Fruit fly (Drosophila melanogaster) whole organism, adult: Measurements from ENCODE around the gene CG31678.

ENCODE experiments used
- CG11617 ChIP-seq: fragments of 200-800 bp; sonication (Bioruptor generic); optimal IDR thresholded peaks from 2 replicates; lab custom pipeline; 2017; ENCODE audit warnings: mild to moderate bottlenecking, missing biosample characterization, missing genetic modification reagents, missing genetic modification characterization
- CG12768 ChIP-seq: fragments of 200-800 bp; sonication (Bioruptor generic); optimal IDR thresholded peaks from 2 replicates; lab custom pipeline; 2017; ENCODE audit warnings: missing biosample characterization, missing genetic modification characterization, mild to moderate bottlenecking, moderate library complexity, missing genetic modification reagents
- CG14711 ChIP-seq: fragments of 200-800 bp; sonication (Bioruptor generic); optimal IDR thresholded peaks from 2 replicates; lab custom pipeline; 2018; ENCODE audit warnings: missing biosample characterization, mild to moderate bottlenecking, missing genetic modification characterization, moderate library complexity
- CG1620 ChIP-seq: fragments of 200-800 bp; sonication (Bioruptor generic); optimal IDR thresholded peaks from 2 replicates; lab custom pipeline; 2016; ENCODE audit warnings: missing biosample characterization, missing genetic modification characterization
- CG33017 ChIP-seq: fragments of 200-800 bp; sonication (Bioruptor generic); optimal IDR thresholded peaks from 2 replicates; lab custom pipeline; 2018; ENCODE audit warnings: missing biosample characterization, mild to moderate bottlenecking, missing genetic modification characterization, moderate library complexity
- CG5204 ChIP-seq: fragments of 200-800 bp; sonication (Bioruptor generic); optimal IDR thresholded peaks from 2 replicates; lab custom pipeline; 2016; ENCODE audit warnings: missing biosample characterization, missing genetic modification characterization
- CG7045 ChIP-seq: fragments of 200-800 bp; sonication (Bioruptor generic); optimal IDR thresholded peaks from 2 replicates; lab custom pipeline; 2017; ENCODE audit warnings: missing biosample characterization, mild to moderate bottlenecking, missing genetic modification characterization
- CG7101 ChIP-seq: fragments of 200-800 bp; sonication (Bioruptor generic); optimal IDR thresholded peaks from 2 replicates; lab custom pipeline; 2018; ENCODE audit warnings: missing biosample characterization, mild to moderate bottlenecking, missing genetic modification characterization, moderate library complexity
- Clk ChIP-seq: fragments of 200-800 bp; sonication (Bioruptor generic); optimal IDR thresholded peaks from 2 replicates; lab custom pipeline; 2017; ENCODE audit warnings: missing biosample characterization, missing genetic modification characterization
- Crg-1 ChIP-seq: fragments of 200-800 bp; sonication (Bioruptor generic); optimal IDR thresholded peaks from 2 replicates; lab custom pipeline; 2016; ENCODE audit warnings: missing biosample characterization, missing genetic modification characterization
- Hr96 ChIP-seq: fragments of 200-800 bp; sonication (Bioruptor generic); optimal IDR thresholded peaks from 2 replicates; lab custom pipeline; 2016; ENCODE audit warnings: missing biosample characterization, missing genetic modification characterization
- Mnt ChIP-seq: fragments of 200-800 bp; sonication (Bioruptor generic); optimal IDR thresholded peaks from 2 replicates; lab custom pipeline; 2016; ENCODE audit warnings: missing biosample characterization, mild to moderate bottlenecking, missing genetic modification characterization
- bab1 ChIP-seq: fragments of 200-800 bp; sonication (Bioruptor generic); optimal IDR thresholded peaks from 3 replicates; lab custom pipeline; 2019; ENCODE audit warnings: missing biosample characterization, mild to moderate bottlenecking, missing genetic modification characterization, moderate library complexity
- cic ChIP-seq: fragments of 200-800 bp; sonication (Bioruptor generic); optimal IDR thresholded peaks from 2 replicates; lab custom pipeline; 2017; ENCODE audit warnings: missing biosample characterization, mild to moderate bottlenecking, missing genetic modification characterization, moderate library complexity
- cnc ChIP-seq, 2 experiments: fragments of >200 bp; optimal IDR thresholded peaks; 2 replicates each; lab custom pipeline; 2017
- kay ChIP-seq: fragments of 200-800 bp; sonication (Bioruptor generic); peaks from one replicate; lab custom pipeline; 2016; ENCODE audit warnings: missing biosample characterization, missing genetic modification characterization, borderline replicate concordance
- ovo ChIP-seq: fragments of 200-800 bp; sonication (Bioruptor generic); optimal IDR thresholded peaks from 2 replicates; lab custom pipeline; 2016; ENCODE audit warnings: missing biosample characterization, missing genetic modification characterization
- pad ChIP-seq: fragments of 200-800 bp; sonication (Bioruptor generic); optimal IDR thresholded peaks from 3 replicates; lab custom pipeline; 2017; ENCODE audit warnings: missing biosample characterization, missing genetic modification characterization, mild to moderate bottlenecking, moderate library complexity, missing genetic modification reagents
- tj ChIP-seq: fragments of 200-800 bp; sonication (Bioruptor generic); optimal IDR thresholded peaks from 3 replicates; lab custom pipeline; 2017; ENCODE audit warnings: missing biosample characterization, mild to moderate bottlenecking, missing genetic modification characterization, moderate library complexity
- toe ChIP-seq: fragments of 200-800 bp; sonication (Bioruptor generic); optimal IDR thresholded peaks from 2 replicates; lab custom pipeline; 2016; ENCODE audit warnings: missing biosample characterization, missing genetic modification characterization

Gene CG31678

DNA sequence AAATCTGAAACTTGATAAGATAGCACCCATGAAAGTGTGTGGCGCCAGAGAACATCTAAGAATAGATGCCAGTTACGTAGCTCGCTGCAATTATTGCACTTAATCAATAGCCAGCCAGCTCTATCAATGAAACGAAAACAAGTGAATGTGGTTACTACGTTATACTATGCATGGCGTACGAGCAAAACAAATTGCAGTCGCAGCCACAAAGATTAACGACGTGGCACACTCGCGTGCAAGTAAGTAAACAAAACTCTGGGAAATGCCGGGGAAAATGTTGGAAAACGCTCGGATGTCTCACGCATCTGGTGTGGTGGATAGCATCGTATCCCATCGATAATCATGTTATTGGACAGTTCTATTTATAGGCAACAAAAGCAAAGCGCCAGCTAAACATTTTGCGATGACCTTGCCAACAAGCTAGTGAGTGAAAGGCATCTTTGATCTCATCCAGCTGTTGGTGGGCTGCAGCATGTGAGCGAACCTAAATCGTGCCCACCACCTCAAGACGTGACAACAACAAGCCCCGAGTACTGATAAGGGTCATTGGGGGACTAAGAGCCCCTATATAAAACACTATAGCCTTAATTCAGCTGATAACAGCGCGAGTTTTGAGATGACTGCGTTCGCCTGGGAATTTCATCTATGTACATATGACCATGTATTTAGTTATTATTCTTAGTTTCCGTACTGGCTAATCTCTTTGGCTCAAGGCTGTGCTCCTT lies 1.8 kb downstream of the CG31678 start:
- TF ChIP-seq CG5204 (GFP tag; lab: Kevin White, UChicago): no peak
- TF ChIP-seq CG1620 (GFP tag; lab: Kevin White, UChicago): no peak
- peak; percentile 37 for TF ChIP-seq Hr96 (GFP tag; lab: Kevin White, UChicago)
- TF ChIP-seq cnc (optimal IDR thresholded peaks at IDR 0.05; lab: Kevin White, UChicago): no peak
- no peak for TF ChIP-seq CG7045
- no peak for TF ChIP-seq ovo
- no peak for TF ChIP-seq Crg-1
- no peak for TF ChIP-seq toe (GFP tag; lab: Kevin White, UChicago)
- TF ChIP-seq CG33017 (tag; lab: Kevin White, UChicago): peak; percentile 4
- TF ChIP-seq Mnt: peak; percentile 19
- TF ChIP-seq CG14711 (tag; lab: Kevin White, UChicago): no peak
- TF ChIP-seq pad (GFP tag; lab: Kevin White, UChicago): no peak
- TF ChIP-seq cic (GFP tag; lab: Kevin White, UChicago): peak; percentile 100
- no peak for TF ChIP-seq Clk (GFP tag; lab: Kevin White, UChicago)
- TF ChIP-seq tj: peak; percentile 31
- no peak for TF ChIP-seq CG11617 (GFP tag; lab: Kevin White, UChicago)
- no peak for TF ChIP-seq kay
- no peak for TF ChIP-seq CG12768 (GFP tag; lab: Kevin White, UChicago)
- no peak for TF ChIP-seq CG7101 (tag; lab: Kevin White, UChicago)
- TF ChIP-seq bab1: no peak

dm6 chr2L:20671212-20671611 lies 4.5 kb downstream of the CG31678 start:
- TF ChIP-seq Crg-1: no peak
- no peak for TF ChIP-seq cic (GFP tag; lab: Kevin White, UChicago)
- no peak for TF ChIP-seq Mnt
- no peak for TF ChIP-seq kay
- no peak for TF ChIP-seq Hr96 (GFP tag; lab: Kevin White, UChicago)
- no peak for TF ChIP-seq toe (GFP tag; lab: Kevin White, UChicago)
- no peak for TF ChIP-seq tj
- no peak for TF ChIP-seq cnc (optimal IDR thresholded peaks at IDR 0.05; lab: Kevin White, UChicago)
- no peak for TF ChIP-seq CG7045
- TF ChIP-seq Clk (GFP tag; lab: Kevin White, UChicago): no peak
- no peak for TF ChIP-seq CG14711 (tag; lab: Kevin White, UChicago)
- no peak for TF ChIP-seq CG11617 (GFP tag; lab: Kevin White, UChicago)
- no peak for TF ChIP-seq CG5204 (GFP tag; lab: Kevin White, UChicago)
- TF ChIP-seq pad (GFP tag; lab: Kevin White, UChicago): no peak
- TF ChIP-seq CG1620 (GFP tag; lab: Kevin White, UChicago): no peak
- TF ChIP-seq CG33017 (tag; lab: Kevin White, UChicago): no peak
- TF ChIP-seq ovo: no peak
- no peak for TF ChIP-seq CG7101 (tag; lab: Kevin White, UChicago)
- no peak for TF ChIP-seq bab1
- no peak for TF ChIP-seq CG12768 (GFP tag; lab: Kevin White, UChicago)

DNA sequence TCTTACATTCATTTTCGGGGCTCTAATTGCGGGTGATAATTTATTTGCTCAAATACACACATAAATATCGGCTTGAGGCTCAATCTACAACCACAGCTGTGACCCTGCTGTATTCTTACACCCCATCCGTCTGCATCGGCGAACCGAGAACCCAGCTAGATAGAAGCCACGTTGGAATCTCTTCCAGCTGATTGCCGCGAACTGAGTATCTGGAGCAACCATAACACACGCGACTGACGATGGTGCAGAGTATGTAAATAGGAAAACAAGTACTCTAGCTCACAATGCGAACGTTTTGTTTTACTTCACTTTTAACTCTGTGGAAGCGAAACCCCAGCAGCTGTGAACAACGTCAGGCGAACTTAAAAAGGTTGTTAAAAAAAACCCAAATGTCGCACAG lies 11.3 kb downstream of the CG31678 start:
- TF ChIP-seq kay (no peak), CG33017 (tag; lab: Kevin White, UChicago) (no peak), CG14711 (tag; lab: Kevin White, UChicago) (no peak), bab1 (no peak), CG5204 (GFP tag; lab: Kevin White, UChicago) (no peak)

DNA sequence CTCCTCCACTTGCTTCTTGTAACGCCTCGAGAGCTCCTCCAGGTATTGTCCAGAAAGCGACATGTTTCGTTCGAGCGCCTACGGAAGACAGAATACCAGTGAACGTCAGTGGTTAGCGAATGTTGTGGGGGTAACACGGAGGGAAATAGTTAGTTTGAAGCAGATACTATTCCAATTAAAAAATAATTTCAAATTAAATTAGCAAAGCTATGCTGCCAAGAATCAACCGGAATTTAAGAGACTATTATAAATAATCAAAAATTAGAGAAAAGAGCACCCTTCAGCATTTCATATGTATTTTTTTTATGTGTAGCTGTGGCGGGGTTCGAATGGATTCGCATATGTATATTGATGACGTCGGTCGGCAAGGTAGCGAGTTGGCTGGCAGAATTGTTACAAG lies 14.7 kb downstream of the CG31678 start:
- no peak for TF ChIP-seq Hr96 (GFP tag; lab: Kevin White, UChicago)
- no peak for TF ChIP-seq CG11617 (GFP tag; lab: Kevin White, UChicago)
- TF ChIP-seq kay: no peak
- TF ChIP-seq CG1620 (GFP tag; lab: Kevin White, UChicago): no peak
- no peak for TF ChIP-seq toe (GFP tag; lab: Kevin White, UChicago)
- no peak for TF ChIP-seq CG7101 (tag; lab: Kevin White, UChicago)
- no peak for TF ChIP-seq CG14711 (tag; lab: Kevin White, UChicago)
- TF ChIP-seq CG33017 (tag; lab: Kevin White, UChicago): no peak
- no peak for TF ChIP-seq tj
- TF ChIP-seq pad (GFP tag; lab: Kevin White, UChicago): no peak
- TF ChIP-seq bab1: no peak
- TF ChIP-seq Crg-1: no peak
- TF ChIP-seq ovo: no peak
- no peak for TF ChIP-seq cnc (optimal IDR thresholded peaks at IDR 0.05; lab: Kevin White, UChicago)

DNA sequence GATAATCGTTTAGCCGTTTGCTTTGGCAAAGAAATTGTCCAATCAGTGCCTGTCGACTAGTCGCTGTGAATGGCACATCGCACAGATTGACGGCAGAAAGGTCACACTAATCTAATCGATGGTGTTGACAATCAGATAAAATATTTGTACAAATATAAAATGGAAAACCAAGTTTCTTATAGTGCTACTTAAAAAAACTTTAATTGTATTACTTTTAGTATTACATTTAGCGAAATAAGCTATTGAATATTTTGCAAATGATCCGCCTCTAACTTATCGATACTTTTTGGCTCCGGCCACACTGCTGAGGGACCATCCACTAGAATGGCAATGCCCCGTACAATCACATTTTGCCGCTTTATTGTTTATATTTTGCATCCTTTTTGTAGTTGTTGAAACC lies 19.6 kb downstream of the CG31678 start, which contains the start of the genes brun and CG2614:
brun (minus strand) TSS at position 69 of the 400 bp plus-strand sequence.
CG2614 (plus strand) TSS at position 317 of the 400 bp plus-strand sequence.
- TF ChIP-seq CG11617 (GFP tag; lab: Kevin White, UChicago): peak; percentile 70
- TF ChIP-seq Clk (GFP tag; lab: Kevin White, UChicago): peak; percentile 41
- TF ChIP-seq CG5204 (GFP tag; lab: Kevin White, UChicago): no peak
- TF ChIP-seq CG12768 (GFP tag; lab: Kevin White, UChicago): peak; percentile 49
- peak; percentile 2 for TF ChIP-seq ovo
- TF ChIP-seq CG33017 (tag; lab: Kevin White, UChicago): peak; percentile 5
- peak; percentile 42 for TF ChIP-seq CG7045
- peak; percentile 64 for TF ChIP-seq Mnt
- TF ChIP-seq cic (GFP tag; lab: Kevin White, UChicago): no peak
- peak; percentile 51 for TF ChIP-seq tj
- peak; percentile 79 for TF ChIP-seq toe (GFP tag; lab: Kevin White, UChicago)
- TF ChIP-seq Hr96 (GFP tag; lab: Kevin White, UChicago): no peak
- TF ChIP-seq Crg-1: peak; percentile 24
- peak; percentile 69 for TF ChIP-seq CG14711 (tag; lab: Kevin White, UChicago)
- no peak for TF ChIP-seq kay
- peak; percentile 74 for TF ChIP-seq bab1
- peak; percentile 78 for TF ChIP-seq CG1620 (GFP tag; lab: Kevin White, UChicago)
- no peak for TF ChIP-seq cnc (optimal IDR thresholded peaks at IDR 0.05; lab: Kevin White, UChicago)
- TF ChIP-seq CG7101 (tag; lab: Kevin White, UChicago): peak; percentile 78
- TF ChIP-seq pad (GFP tag; lab: Kevin White, UChicago): peak; percentile 37
